Fruit fly (Drosophila melanogaster): ENCODE data around the gene CG33764.

CG33764 gene

dm6 chr3L:4269920-4270319 lies 2.6 kb upstream of the CG33764 start (continued):
- TF ChIP-seq Scr (GFP tag; IDR thresholded peaks at IDR 0.05; ENCODE audit: partially characterized antibody) (no peak), CG3726 (GFP tag; IDR thresholded peaks at IDR 0.05) (no peak), Six4 (GFP tag; optimal IDR thresholded peaks at IDR 0.05) (peak; percentile 40), HLH4C (GFP tag; IDR thresholded peaks at IDR 0.05; ENCODE audit: partially characterized antibody) (no peak), CG3995 (GFP tag; optimal IDR thresholded peaks at IDR 0.05) (peak; percentile 25), CoRest (tag; optimal IDR thresholded peaks at IDR 0.05) (peak; percentile 84), gsb (GFP tag; IDR thresholded peaks at IDR 0.05) (peak; percentile 41; the same call in 1 of the 2 replicates), wdn (GFP tag; IDR thresholded peaks at IDR 0.05) (0 out of 2 replicates have a peak, but pooled peaks have one; percentile 7), scrt (GFP tag; optimal IDR thresholded peaks at IDR 0.05) (peak; percentile 58), CG16815 (GFP tag; optimal IDR thresholded peaks at IDR 0.05) (peak; percentile 31)

dm6 chr3L:4269208-4269607 lies 1.9 kb upstream of the CG33764 start:
- TF ChIP-seq CG2678 (tag; optimal IDR thresholded peaks at IDR 0.05): no peak
- no peak for TF ChIP-seq emc (GFP tag; optimal IDR thresholded peaks at IDR 0.05)
- TF ChIP-seq kni (GFP tag; optimal IDR thresholded peaks at IDR 0.05): peak; percentile 31
- TF ChIP-seq Sry-β (GFP tag; optimal IDR thresholded peaks at IDR 0.05): no peak
- peak; percentile 69 for TF ChIP-seq oc (tag; optimal IDR thresholded peaks at IDR 0.05)
- no peak for TF ChIP-seq CG33213 (GFP tag; optimal IDR thresholded peaks at IDR 0.05)
- peak; percentile 98 for TF ChIP-seq Blimp-1 (GFP tag; optimal IDR thresholded peaks at IDR 0.05)
- peak; percentile 22 for TF ChIP-seq grn (GFP tag; optimal IDR thresholded peaks at IDR 0.05)
- no peak for TF ChIP-seq abd-A (tag; optimal IDR thresholded peaks at IDR 0.05)

- TF ChIP-seq Blimp-1 (GFP tag; optimal IDR thresholded peaks at IDR 0.05) (peak; percentile 88), cad (GFP tag; optimal IDR thresholded peaks at IDR 0.05) (no peak), grn (GFP tag; optimal IDR thresholded peaks at IDR 0.05) (peak; percentile 1), CG13894 (tag; optimal IDR thresholded peaks at IDR 0.05) (no peak), Hr51 (GFP tag; optimal IDR thresholded peaks at IDR 0.05) (no peak), Stat92E (GFP tag; optimal IDR thresholded peaks at IDR 0.05) (no peak), lbe (GFP tag; optimal IDR thresholded peaks at IDR 0.05) (no peak), repo (GFP tag; optimal IDR thresholded peaks at IDR 0.05) (no peak), Awh (GFP tag; IDR thresholded peaks at IDR 0.05) (0 out of 2 replicates have a peak, but pooled peaks have one; percentile 54), nerfin-2 (GFP tag; IDR thresholded peaks at IDR 0.05; ENCODE audit: partially characterized antibody) (no peak)
These were observed 1.5 kb downstream of the CG33764 start for dm6 chr3L:4265836-4266235.

dm6 chr3L:4264963-4265362 lies 2.3 kb downstream of the CG33764 start:
- TF ChIP-seq CG11696 (GFP tag; IDR thresholded peaks at IDR 0.05): peak; percentile 69
- no peak for TF ChIP-seq Ptx1 (GFP tag; IDR thresholded peaks at IDR 0.05)
- TF ChIP-seq sens (GFP tag): peak; percentile 6
- no peak for TF ChIP-seq Nf-YC (tag; optimal IDR thresholded peaks at IDR 0.05)
- TF ChIP-seq nerfin-2 (GFP tag; IDR thresholded peaks at IDR 0.05; ENCODE audit: partially characterized antibody): 0 out of 2 replicates have a peak, but pooled peaks have one; percentile 21

- TF ChIP-seq nerfin-2 (GFP tag; IDR thresholded peaks at IDR 0.05; ENCODE audit: partially characterized antibody): no peak
- 0 out of 2 replicates have a peak, but pooled peaks have one; percentile 47 for TF ChIP-seq vvl (GFP tag; IDR thresholded peaks at IDR 0.05)
- TF ChIP-seq Trl (optimal IDR thresholded peaks at IDR 0.05): peak in 1 of 2 experiments; percentile 64
- TF ChIP-seq Trl (GFP tag; optimal IDR thresholded peaks at IDR 0.05): no peak
- TF ChIP-seq Xrp1 (GFP tag; IDR thresholded peaks at IDR 0.05): 0 out of 2 replicates have a peak, but pooled peaks have one; percentile 6
- no peak for TF ChIP-seq dpn (GFP tag; optimal IDR thresholded peaks at IDR 0.05)
- TF ChIP-seq oc (tag; optimal IDR thresholded peaks at IDR 0.05): peak; percentile 55
- TF ChIP-seq CG3163 (GFP tag; optimal IDR thresholded peaks at IDR 0.05): peak; percentile 67
- peak; percentile 15; the same call in 1 of the 2 replicates for TF ChIP-seq bbx (GFP tag; IDR thresholded peaks at IDR 0.05; ENCODE audit: partially characterized antibody)
- TF ChIP-seq CG6791 (GFP tag; IDR thresholded peaks at IDR 0.05; ENCODE audit: partially characterized antibody): peak; percentile 47; the same call in 1 of the 3 replicates
- TF ChIP-seq Blimp-1 (GFP tag; optimal IDR thresholded peaks at IDR 0.05): peak; percentile 76
- TF ChIP-seq NC2α (GFP tag; optimal IDR thresholded peaks at IDR 0.05): no peak
- TF ChIP-seq ara (GFP tag; IDR thresholded peaks at IDR 0.05): peak; percentile 48; the same call in 1 of the 2 replicates
- peak; percentile 46; the same call in 1 of the 2 replicates for TF ChIP-seq chm (GFP tag; IDR thresholded peaks at IDR 0.05)
- TF ChIP-seq knrl (GFP tag; IDR thresholded peaks at IDR 0.05; ENCODE audit: partially characterized antibody): peak; percentile 23; the same call in 1 of the 3 replicates
- peak; percentile 15 for TF ChIP-seq HLHmδ (GFP tag; optimal IDR thresholded peaks at IDR 0.05)
These were observed 3.8 kb downstream of the CG33764 start, which contains the start of gene CG1273 for dm6 chr3L:4263502-4263901. Gene CG1273, plus strand, starts transcription at chr3L:4263719.
